Fruit fly (Drosophila melanogaster) whole organism, embryonic: ENCODE results near the gene CAH9.

ENCODE experiments used
- Antp ChIP-seq: fragments of 200-800 bp; sonication (Bioruptor generic); optimal IDR thresholded peaks from 3 replicates; lab custom pipeline; 2016; ENCODE audit warnings: missing biosample characterization, missing genetic modification characterization
- Atf-2 ChIP-seq: fragments of 200-800 bp; sonication (Bioruptor generic); optimal IDR thresholded peaks from 2 replicates; lab custom pipeline; 2016; ENCODE audit warnings: missing biosample characterization, missing genetic modification characterization
- Atf6 ChIP-seq: fragments of 200-800 bp; sonication (Bioruptor generic); IDR thresholded peaks from 2 replicates; pipeline ENCODE4 v1.3.6; 2022; ENCODE audit warnings: missing biosample characterization, missing genetic modification characterization
- BtbVII ChIP-seq: fragments of 200-800 bp; sonication (Bioruptor generic); optimal IDR thresholded peaks from 3 replicates; lab custom pipeline; 2017; ENCODE audit warnings: missing biosample characterization, mild to moderate bottlenecking, missing genetic modification characterization
- CG10321 ChIP-seq: fragments of 200-800 bp; sonication (Bioruptor generic); IDR thresholded peaks from 2 replicates; pipeline ENCODE4 v1.3.6; 2022; ENCODE audit warnings: missing biosample characterization, missing genetic modification characterization
- CG10959 ChIP-seq: fragments of 200-800 bp; sonication (Bioruptor generic); IDR thresholded peaks from 2 replicates; pipeline ENCODE4 v1.3.6; 2022; ENCODE audit warnings: missing biosample characterization, missing genetic modification characterization
- CG11504 ChIP-seq: fragments of 200-800 bp; sonication (Bioruptor generic); optimal IDR thresholded peaks from 3 replicates; lab custom pipeline; 2019; ENCODE audit warnings: missing biosample characterization, mild to moderate bottlenecking, missing genetic modification characterization, moderate library complexity
- CG12219 ChIP-seq: fragments of 200-800 bp; sonication (Bioruptor generic); optimal IDR thresholded peaks from 3 replicates; lab custom pipeline; 2018; ENCODE audit warnings: missing biosample characterization, mild to moderate bottlenecking, missing genetic modification characterization
- CG17829 ChIP-seq: fragments of 200-800 bp; optimal IDR thresholded peaks from 2 replicates; lab custom pipeline; 2019; ENCODE audit warnings: missing biosample characterization, mild to moderate bottlenecking, missing genetic modification characterization, moderate library complexity
- CG17912 ChIP-seq: fragments of 200-800 bp; sonication (Bioruptor generic); optimal IDR thresholded peaks from 2 replicates; lab custom pipeline; 2018; ENCODE audit warnings: missing biosample characterization, mild to moderate bottlenecking, missing genetic modification characterization
- CG18599 ChIP-seq: fragments of 200-800 bp; sonication (Bioruptor generic); optimal IDR thresholded peaks from 3 replicates; lab custom pipeline; 2017; ENCODE audit warnings: missing biosample characterization, missing genetic modification characterization, mild to moderate bottlenecking, moderate library complexity, missing genetic modification reagents
- CG2116 ChIP-seq: fragments of 200-800 bp; sonication (Bioruptor generic); optimal IDR thresholded peaks from 3 replicates; lab custom pipeline; 2018; ENCODE audit warnings: missing biosample characterization, mild to moderate bottlenecking, missing genetic modification characterization
- CG2129 ChIP-seq: fragments of 200-800 bp; sonication (Bioruptor generic); IDR thresholded peaks from 2 replicates; pipeline ENCODE4 v1.3.6; 2022; ENCODE audit warnings: missing biosample characterization, missing genetic modification characterization; ENCODE audit not compliant: partially characterized antibody
- CG2875 ChIP-seq: fragments of 200-800 bp; sonication (Bioruptor generic); optimal IDR thresholded peaks from 2 replicates; lab custom pipeline; 2017; ENCODE audit warnings: missing biosample characterization, mild to moderate bottlenecking, missing genetic modification characterization, missing genetic modification reagents
- CG30020 ChIP-seq: fragments of 200-800 bp; optimal IDR thresholded peaks from 2 replicates; lab custom pipeline; 2019; ENCODE audit warnings: missing biosample characterization, mild to moderate bottlenecking, missing genetic modification characterization, moderate library complexity
- CG3163 ChIP-seq: fragments of 200-800 bp; sonication (Bioruptor generic); optimal IDR thresholded peaks from 3 replicates; lab custom pipeline; 2016; ENCODE audit warnings: missing biosample characterization, missing genetic modification characterization
- CG32767 ChIP-seq: fragments of 200-800 bp; sonication (Bioruptor generic); IDR thresholded peaks from 2 replicates; pipeline ENCODE4 v1.3.6; 2022; ENCODE audit warnings: missing biosample characterization, missing genetic modification characterization
- CG6791 ChIP-seq: fragments of 200-800 bp; sonication (Bioruptor generic); IDR thresholded peaks from 3 replicates; pipeline ENCODE4 v1.3.6; 2022; ENCODE audit warnings: missing biosample characterization, missing genetic modification characterization; ENCODE audit not compliant: partially characterized antibody
- CG7987 ChIP-seq: fragments of 200-800 bp; sonication (Bioruptor generic); optimal IDR thresholded peaks from 2 replicates; lab custom pipeline; 2018; ENCODE audit warnings: missing biosample characterization, mild to moderate bottlenecking, missing genetic modification characterization, moderate library complexity
- CG9727 ChIP-seq: fragments of 200-800 bp; sonication (Bioruptor generic); optimal IDR thresholded peaks from 3 replicates; lab custom pipeline; 2017; ENCODE audit warnings: missing biosample characterization, mild to moderate bottlenecking, missing genetic modification characterization
- Doc3 ChIP-seq: fragments of 200-800 bp; sonication (Bioruptor generic); IDR thresholded peaks from 3 replicates; pipeline ENCODE4 v1.3.6; 2022; ENCODE audit warnings: missing biosample characterization, missing genetic modification characterization; ENCODE audit not compliant: partially characterized antibody
- Fer1 ChIP-seq: fragments of 200-800 bp; sonication (Bioruptor generic); optimal IDR thresholded peaks from 2 replicates; lab custom pipeline; 2017; ENCODE audit warnings: missing biosample characterization, mild to moderate bottlenecking, missing genetic modification characterization
- Hmx ChIP-seq: fragments of 200-800 bp; sonication (Bioruptor generic); optimal IDR thresholded peaks from 2 replicates; lab custom pipeline; 2016; ENCODE audit warnings: missing biosample characterization, missing genetic modification characterization
- Hr78 ChIP-seq, 2 experiments: fragments of 200-800 bp in 1 of 2; fragments of >200 bp in 1 of 2; sonication (Bioruptor generic) in 1 of 2; optimal IDR thresholded peaks; 2 replicates each; lab custom pipeline; 2017 to 2019; ENCODE audit warnings: missing biosample characterization in 2 of 2, missing genetic modification characterization in 2 of 2, mild to moderate bottlenecking in 1 of 2, moderate library complexity in 1 of 2
- Lpt ChIP-seq: fragments of >200 bp; optimal IDR thresholded peaks from 2 replicates; lab custom pipeline; 2018; ENCODE audit warnings: missing biosample characterization, missing genetic modification characterization
- MESR4 ChIP-seq: fragments of 200-800 bp; sonication (Bioruptor generic); optimal IDR thresholded peaks from 2 replicates; lab custom pipeline; 2018; ENCODE audit warnings: missing biosample characterization, mild to moderate bottlenecking, missing genetic modification characterization, moderate library complexity
- Max ChIP-seq: fragments of 200-800 bp; sonication (Bioruptor generic); optimal IDR thresholded peaks from 2 replicates; lab custom pipeline; 2016; ENCODE audit warnings: missing biosample characterization, mild to moderate bottlenecking, missing genetic modification characterization
- Med ChIP-seq: fragments of 200-800 bp; sonication (Bioruptor generic); peaks from one replicate; lab custom pipeline; 2016; ENCODE audit warnings: missing biosample characterization, missing genetic modification characterization, mild to moderate bottlenecking, inconsistent platforms, moderate library complexity
- NC2α ChIP-seq: fragments of 200-800 bp; sonication (Bioruptor generic); optimal IDR thresholded peaks from 2 replicates; lab custom pipeline; 2016; ENCODE audit warnings: missing biosample characterization, missing genetic modification characterization
- Sry-β ChIP-seq: fragments of 200-800 bp; sonication (Bioruptor generic); optimal IDR thresholded peaks from 2 replicates; lab custom pipeline; 2018; ENCODE audit warnings: missing biosample characterization, mild to moderate bottlenecking, missing genetic modification characterization, moderate library complexity
- Vsx1 ChIP-seq: fragments of 200-800 bp; sonication (Bioruptor generic); optimal IDR thresholded peaks from 2 replicates; lab custom pipeline; 2017; ENCODE audit warnings: missing biosample characterization, mild to moderate bottlenecking, missing genetic modification characterization, missing genetic modification reagents
- cas ChIP-seq: fragments of 200-800 bp; sonication (Bioruptor generic); IDR thresholded peaks from 2 replicates; pipeline ENCODE4 v1.3.6; 2022; ENCODE audit warnings: missing biosample characterization, missing genetic modification characterization
- cg ChIP-seq: fragments of 200-800 bp; sonication (Bioruptor generic); optimal IDR thresholded peaks from 3 replicates; lab custom pipeline; 2019; ENCODE audit warnings: missing biosample characterization, mild to moderate bottlenecking, missing genetic modification characterization, moderate library complexity
- dati ChIP-seq: fragments of 200-800 bp; sonication (Bioruptor generic); IDR thresholded peaks from 2 replicates; pipeline ENCODE4 v1.3.6; 2022; ENCODE audit warnings: missing biosample characterization, missing genetic modification characterization
- dm ChIP-seq: fragments of 200-800 bp; sonication (Bioruptor generic); optimal IDR thresholded peaks from 3 replicates; lab custom pipeline; 2016; ENCODE audit warnings: missing biosample characterization, missing genetic modification characterization
- gfzf ChIP-seq: fragments of 200-800 bp; sonication (Bioruptor generic); optimal IDR thresholded peaks from 2 replicates; lab custom pipeline; 2016; ENCODE audit warnings: missing biosample characterization, mild to moderate bottlenecking, missing genetic modification characterization, moderate library complexity
- jigr1 ChIP-seq: fragments of 200-800 bp; sonication (Bioruptor generic); IDR thresholded peaks from 3 replicates; pipeline ENCODE4 v1.3.6; 2022; ENCODE audit warnings: missing biosample characterization, missing genetic modification characterization
- jing ChIP-seq: fragments of 200-800 bp; sonication (Bioruptor generic); optimal IDR thresholded peaks from 2 replicates; lab custom pipeline; 2018; ENCODE audit warnings: missing biosample characterization, mild to moderate bottlenecking, missing genetic modification characterization
- kah ChIP-seq: fragments of 200-800 bp; sonication (Bioruptor generic); optimal IDR thresholded peaks from 2 replicates; lab custom pipeline; 2018; ENCODE audit warnings: missing biosample characterization, mild to moderate bottlenecking, missing genetic modification characterization
- klu ChIP-seq: fragments of 200-800 bp; sonication (Bioruptor generic); IDR thresholded peaks from 2 replicates; pipeline ENCODE4 v1.3.6; 2022; ENCODE audit warnings: missing biosample characterization, missing genetic modification characterization
- lmd ChIP-seq: fragments of 200-800 bp; sonication (Bioruptor generic); IDR thresholded peaks from 2 replicates; pipeline ENCODE4 v1.3.6; 2022; ENCODE audit warnings: missing biosample characterization, missing genetic modification characterization
- mam ChIP-seq: fragments of 200-800 bp; sonication (Bioruptor generic); optimal IDR thresholded peaks from 3 replicates; lab custom pipeline; 2016; ENCODE audit warnings: missing biosample characterization, missing genetic modification characterization
- pho ChIP-seq: fragments of 200-800 bp; sonication (Bioruptor generic); optimal IDR thresholded peaks from 2 replicates; lab custom pipeline; 2016; ENCODE audit warnings: missing biosample characterization, missing genetic modification characterization
- phol ChIP-seq: fragments of 200-800 bp; sonication (Bioruptor generic); optimal IDR thresholded peaks from 3 replicates; lab custom pipeline; 2018; ENCODE audit warnings: missing biosample characterization, mild to moderate bottlenecking, missing genetic modification characterization, moderate library complexity
- ro ChIP-seq: fragments of 200-800 bp; sonication (Bioruptor generic); IDR thresholded peaks from 2 replicates; pipeline ENCODE4 v1.3.6; 2022; ENCODE audit warnings: missing biosample characterization, missing genetic modification characterization
- seq ChIP-seq: fragments of 200-800 bp; sonication (Bioruptor generic); IDR thresholded peaks from 2 replicates; pipeline ENCODE4 v1.3.6; 2022; ENCODE audit warnings: missing biosample characterization, missing genetic modification characterization
- tx ChIP-seq: fragments of 200-800 bp; sonication (Bioruptor generic); optimal IDR thresholded peaks from 2 replicates; lab custom pipeline; 2016; ENCODE audit warnings: missing biosample characterization, missing genetic modification characterization
- vnd ChIP-seq: fragments of 200-800 bp; sonication (Bioruptor generic); IDR thresholded peaks from 3 replicates; pipeline ENCODE4 v1.3.6; 2022; ENCODE audit warnings: missing biosample characterization, missing genetic modification characterization; ENCODE audit not compliant: partially characterized antibody
- zfh2 ChIP-seq: fragments of 200-800 bp; sonication (Bioruptor generic); optimal IDR thresholded peaks from 2 replicates; lab custom pipeline; 2016; ENCODE audit warnings: missing biosample characterization, missing genetic modification characterization

CAH9 gene

DNA sequence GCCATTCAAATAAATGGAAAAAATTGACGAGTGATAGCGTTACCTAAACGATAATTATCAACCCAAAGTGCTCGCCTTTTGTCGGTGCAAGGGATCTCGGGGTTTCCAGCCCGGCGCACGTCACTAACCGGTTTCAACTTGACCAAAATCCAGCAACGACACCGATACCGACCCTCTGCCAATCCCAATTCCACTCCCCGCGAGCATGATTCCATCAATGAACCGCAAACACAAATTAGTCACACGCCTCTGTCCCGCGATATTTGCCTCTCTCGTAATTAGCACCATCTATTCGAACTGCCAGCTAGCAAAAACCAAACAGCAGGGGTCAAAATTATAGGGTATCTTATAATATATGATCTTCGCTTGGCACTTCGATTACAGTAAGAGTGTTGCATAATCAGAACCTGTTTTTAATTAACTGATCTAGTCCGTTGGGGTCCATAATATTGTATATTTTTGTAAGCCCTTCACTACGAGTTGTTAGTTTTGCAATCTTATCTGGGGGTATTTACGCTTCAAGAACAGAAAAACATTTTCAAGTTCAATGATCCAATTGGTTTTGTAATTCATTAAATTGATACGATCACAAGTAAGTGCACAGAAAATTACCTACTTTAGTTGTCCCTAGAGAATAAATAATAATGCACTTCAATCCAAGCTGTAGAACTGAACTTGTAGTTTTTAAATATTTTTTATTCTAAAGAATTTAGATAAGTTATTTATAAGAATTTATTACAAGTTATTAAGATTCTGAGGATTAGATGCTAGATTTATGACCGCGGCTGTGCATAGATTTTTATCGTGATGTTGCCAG, 47.3 kb upstream of the CAH9 start (continued):
- TF ChIP-seq Vsx1 (peak; percentile 82), Max (GFP tag; lab: Kevin White, UChicago) (no peak), dati (GFP tag; lab: Robert Waterston, UW) (no peak), CG2129 (GFP tag; lab: Robert Waterston, UW) (no peak), Fer1 (GFP tag; lab: Kevin White, UChicago) (peak; percentile 46), CG2875 (GFP tag; lab: Kevin White, UChicago) (no peak), BtbVII (GFP tag; lab: Kevin White, UChicago) (peak; percentile 64), CG6791 (GFP tag; lab: Robert Waterston, UW) (no peak), kah (GFP tag; lab: Kevin White, UChicago) (no peak), tx (GFP tag; lab: Kevin White, UChicago) (no peak), pho (peak; percentile 37), gfzf (no peak), Antp (GFP tag; lab: Kevin White, UChicago) (no peak), CG32767 (no peak), CG12219 (no peak), CG2116 (GFP tag; lab: Kevin White, UChicago) (peak; percentile 10), Lpt (GFP tag; lab: Kevin White, UChicago) (no peak), CG17829 (tag; lab: Kevin White, UChicago) (no peak), jing (GFP tag; lab: Kevin White, UChicago) (no peak), CG18599 (GFP tag; lab: Kevin White, UChicago) (peak; percentile 71), CG10959 (no peak), CG3163 (no peak), lmd (GFP tag; lab: Robert Waterston, UW) (peak; percentile 33; the same call in 1 of the 2 replicates), phol (tag; lab: Kevin White, UChicago) (peak; percentile 44), seq (GFP tag; lab: Robert Waterston, UW) (no peak), MESR4 (GFP tag; lab: Kevin White, UChicago) (no peak), CG10321 (GFP tag; lab: Robert Waterston, UW) (peak; percentile 11; the same call in 1 of the 2 replicates), mam (GFP tag; lab: Kevin White, UChicago) (peak; percentile 38), CG11504 (tag; lab: Kevin White, UChicago) (peak; percentile 79), Hr78 (GFP tag; optimal IDR thresholded peaks at IDR 0.05; lab: Kevin White, UChicago) (no peak), jigr1 (GFP tag; lab: Robert Waterston, UW) (no peak), ro (GFP tag; lab: Robert Waterston, UW) (no peak), CG7987 (no peak), CG9727 (GFP tag; lab: Kevin White, UChicago) (peak; percentile 70), Atf-2 (GFP tag; lab: Kevin White, UChicago) (no peak), cg (GFP tag; lab: Kevin White, UChicago) (no peak), CG17912 (GFP tag; lab: Kevin White, UChicago) (no peak), zfh2 (GFP tag; lab: Kevin White, UChicago) (peak; percentile 36), vnd (GFP tag; lab: Robert Waterston, UW) (no peak), CG30020 (tag; lab: Kevin White, UChicago) (no peak), Doc3 (GFP tag; lab: Robert Waterston, UW) (no peak), dm (no peak), Atf6 (no peak), NC2α (GFP tag; lab: Kevin White, UChicago) (no peak), Med (GFP tag; lab: Kevin White, UChicago) (peak; percentile 78), Hmx (GFP tag; lab: Kevin White, UChicago) (no peak), cas (GFP tag; lab: Robert Waterston, UW) (no peak), Sry-β (GFP tag; lab: Kevin White, UChicago) (no peak), klu (GFP tag; lab: Robert Waterston, UW) (0 out of 2 replicates have a peak, but pooled peaks have one; percentile 9)
